Fruit fly (Drosophila melanogaster): ENCODE data around the gene CG1958.

- TF ChIP-seq CG34406 (GFP tag; optimal IDR thresholded peaks at IDR 0.05): no peak
- no peak for TF ChIP-seq OdsH (GFP tag; optimal IDR thresholded peaks at IDR 0.05)
- no peak for TF ChIP-seq Hr39 (GFP tag; optimal IDR thresholded peaks at IDR 0.05)
- no peak for TF ChIP-seq Hr38 (GFP tag; optimal IDR thresholded peaks at IDR 0.05)
- TF ChIP-seq achi (GFP tag; optimal IDR thresholded peaks at IDR 0.05): no peak
- TF ChIP-seq Eip75B (GFP tag; optimal IDR thresholded peaks at IDR 0.05): no peak
- no peak for TF ChIP-seq CG6854 (GFP tag; optimal IDR thresholded peaks at IDR 0.05)
- TF ChIP-seq Gug (GFP tag; IDR thresholded peaks at IDR 0.05): no peak
- no peak for TF ChIP-seq CG6276 (GFP tag; optimal IDR thresholded peaks at IDR 0.05)
- no peak for TF ChIP-seq CG11294 (GFP tag; IDR thresholded peaks at IDR 0.05)
- no peak for TF ChIP-seq fd59A (GFP tag; optimal IDR thresholded peaks at IDR 0.05)
- no peak for TF ChIP-seq eg (GFP tag; IDR thresholded peaks at IDR 0.05)
- TF ChIP-seq CG15336 (GFP tag; IDR thresholded peaks at IDR 0.05): no peak
Measured at dm6 chrX:7266604-7267003, at the start of gene CG1958.

All from whole organism, prepupa.